Fruit fly (Drosophila melanogaster) whole organism, prepupa: ENCODE results near the gene Osi8.

ENCODE experiments used
- CG15336 ChIP-seq: fragments of 200-800 bp; sonication (Bioruptor generic); IDR thresholded peaks from 2 replicates; pipeline ENCODE4 v1.3.6; 2022; ENCODE audit warnings: missing biosample characterization, missing genetic modification characterization
- CG1621 ChIP-seq: fragments of 200-800 bp; sonication (Bioruptor generic); optimal IDR thresholded peaks from 3 replicates; lab custom pipeline; 2018; ENCODE audit warnings: missing biosample characterization, mild to moderate bottlenecking, missing genetic modification characterization
- CG6808 ChIP-seq: fragments of 200-800 bp; sonication (Bioruptor generic); optimal IDR thresholded peaks from 3 replicates; lab custom pipeline; 2017; ENCODE audit warnings: missing biosample characterization, missing genetic modification characterization, mild to moderate bottlenecking, moderate library complexity, missing genetic modification reagents
- CG6854 ChIP-seq: fragments of 200-800 bp; sonication (Bioruptor generic); optimal IDR thresholded peaks from 2 replicates; lab custom pipeline; 2017; ENCODE audit warnings: missing biosample characterization, mild to moderate bottlenecking, missing genetic modification characterization
- Eip75B ChIP-seq: fragments of 200-800 bp; sonication (Bioruptor generic); optimal IDR thresholded peaks from 3 replicates; lab custom pipeline; 2016; ENCODE audit warnings: missing biosample characterization, missing genetic modification characterization
- Lpt ChIP-seq: fragments of 200-800 bp; sonication (Bioruptor generic); optimal IDR thresholded peaks from 3 replicates; lab custom pipeline; 2016; ENCODE audit warnings: missing biosample characterization, missing genetic modification characterization
- OdsH ChIP-seq: fragments of 200-800 bp; sonication (Bioruptor generic); optimal IDR thresholded peaks from 3 replicates; lab custom pipeline; 2016; ENCODE audit warnings: missing biosample characterization, missing genetic modification characterization
- Sox102F ChIP-seq: fragments of 200-800 bp; sonication (Bioruptor generic); optimal IDR thresholded peaks from 2 replicates; lab custom pipeline; 2016; ENCODE audit warnings: missing biosample characterization, mild to moderate bottlenecking, missing genetic modification characterization
- Sox14 ChIP-seq: fragments of 200-800 bp; sonication (Bioruptor generic); optimal IDR thresholded peaks from 3 replicates; lab custom pipeline; 2016; ENCODE audit warnings: missing biosample characterization, missing genetic modification characterization

dm6 chr3R:6211041-6211377 lies 44.0 kb upstream of the Osi8 start:
- TF ChIP-seq CG6854 (GFP tag; lab: Kevin White, UChicago), result peak; percentile 51
- TF ChIP-seq Sox14 (GFP tag; lab: Kevin White, UChicago), result no peak
- TF ChIP-seq OdsH (GFP tag; lab: Kevin White, UChicago), result no peak
- TF ChIP-seq CG1621 (tag; lab: Kevin White, UChicago), result no peak
- no peak for TF ChIP-seq Lpt (GFP tag; lab: Kevin White, UChicago)
- TF ChIP-seq CG6808 (GFP tag; lab: Kevin White, UChicago), result no peak
- TF ChIP-seq Eip75B, result no peak
- TF ChIP-seq CG15336 (GFP tag; lab: Robert Waterston, UW), result no peak
- TF ChIP-seq Sox102F (GFP tag; lab: Kevin White, UChicago), result no peak
